Worm (Caenorhabditis elegans) whole organism, midembryonic: ENCODE measurements around the gene aos-1.

Experiments
- ref-1 ChIP-seq: fragments of 200-800 bp; sonication (Bioruptor generic); conservative IDR thresholded peaks from 2 replicates; pipeline ENCODE4 v1.3.6; 2022; ENCODE audit warnings: missing genetic modification reagents, missing genetic modification characterization, missing compliant biosample characterization
- tab-1 ChIP-seq: fragments of 200-800 bp; sonication (Bioruptor generic); IDR thresholded peaks from 2 replicates; pipeline ENCODE4 v1.3.6; 2022; ENCODE audit warnings: missing genetic modification characterization, missing compliant biosample characterization
- ztf-23 ChIP-seq: fragments of 200-800 bp; sonication (Bioruptor generic); IDR thresholded peaks from 2 replicates; pipeline ENCODE4 v1.3.6; 2022; ENCODE audit warnings: missing genetic modification reagents, missing genetic modification characterization, missing compliant biosample characterization

ce11 chrV:10159972-10160371 lies 29.9 kb upstream of the aos-1 start:
- TF ChIP-seq tab-1 (no peak), ref-1 (GFP tag; lab: Robert Waterston, UW) (no peak), ztf-23 (GFP tag; lab: Robert Waterston, UW) (no peak)
